Worm (Caenorhabditis elegans) whole organism, L4 larva: ENCODE measurements around the gene ZK546.4.
"Not testable (repeated sequence)": the region's sequence is repeated elsewhere in the genome, so short reads cannot be mapped to it uniquely, and the experiment has no call there.

ENCODE experiments used
- F26F4.8 ChIP-seq: fragments of 200-800 bp; sonication (Bioruptor generic); conservative IDR thresholded peaks from 2 replicates; pipeline ENCODE4 v1.3.6; 2022; ENCODE audit warnings: missing genetic modification characterization, missing compliant biosample characterization
- F44E2.7 ChIP-seq: fragments of 200-800 bp; sonication (Bioruptor generic); IDR thresholded peaks from 2 replicates; pipeline ENCODE4 v2.1.2; 2022; ENCODE audit warnings: missing genetic modification characterization, missing compliant biosample characterization
- F49E8.2 ChIP-seq: sonication (generic microtip); optimal IDR thresholded peaks from 2 replicates; lab custom pipeline; 2016; ENCODE audit warnings: missing compliant biosample characterization, mild to moderate bottlenecking, missing genetic modification characterization, borderline replicate concordance
- T20F7.1 ChIP-seq: fragments of 200-800 bp; sonication (Bioruptor generic); optimal IDR thresholded peaks from 2 replicates; lab custom pipeline; 2018; ENCODE audit warnings: mild to moderate bottlenecking, missing genetic modification characterization, missing compliant biosample characterization
- T26A8.4 ChIP-seq: fragments of 200-800 bp; sonication (Bioruptor generic); IDR thresholded peaks from 2 replicates; pipeline ENCODE4 v1.3.6; 2022; ENCODE audit warnings: missing genetic modification characterization, missing compliant biosample characterization
- Y105C5A.15 ChIP-seq: fragments of 200-800 bp; sonication (Bioruptor generic); IDR thresholded peaks from 2 replicates; pipeline ENCODE4 v1.3.6; 2022; ENCODE audit warnings: missing genetic modification characterization, missing compliant biosample characterization
- Y48G9A.11 ChIP-seq: fragments of 200-800 bp; sonication (Bioruptor generic); IDR thresholded peaks from 2 replicates; pipeline ENCODE4 v1.3.6; 2022; ENCODE audit warnings: missing genetic modification reagents, missing genetic modification characterization, missing compliant biosample characterization
- ama-1 ChIP-seq: fragments of 150-350 bp; optimal IDR thresholded peaks from 2 replicates; lab custom pipeline; 2014; ENCODE audit warnings: inconsistent platforms, mixed read lengths
- arid-1 ChIP-seq: fragments of 200-800 bp; sonication (Bioruptor generic); conservative IDR thresholded peaks from 2 replicates; pipeline ENCODE4 v1.3.6; 2022; ENCODE audit warnings: missing genetic modification reagents, missing genetic modification characterization, missing compliant biosample characterization
- ceh-44 ChIP-seq: fragments of 200-800 bp; sonication (Bioruptor generic); IDR thresholded peaks from 2 replicates; pipeline ENCODE4 v1.3.6; 2022; ENCODE audit warnings: missing genetic modification reagents, missing genetic modification characterization, missing compliant biosample characterization
- ceh-62 ChIP-seq: sonication (generic microtip); optimal IDR thresholded peaks from 2 replicates; lab custom pipeline; 2017; ENCODE audit warnings: missing biosample characterization, missing genetic modification characterization
- cey-2 ChIP-seq: sonication (generic microtip); optimal IDR thresholded peaks from 3 replicates; lab custom pipeline; 2017; ENCODE audit warnings: missing genetic modification characterization, mild to moderate bottlenecking, missing compliant biosample characterization, antibody characterized with exemption, borderline replicate concordance; ENCODE audit not compliant: insufficient read depth
- daf-16 ChIP-seq, 3 experiments: sonication (generic microtip); optimal IDR thresholded peaks; 2 replicates each; lab custom pipeline; 2016 to 2017; ENCODE audit warnings: missing genetic modification characterization in 3 of 3, missing genetic modification reagents in 3 of 3, mild to moderate bottlenecking in 2 of 3, missing compliant biosample characterization in 2 of 3, missing biosample characterization in 1 of 3, moderate library complexity in 1 of 3
- daf-19 ChIP-seq: fragments of 200-800 bp; sonication (Bioruptor generic); conservative IDR thresholded peaks from 2 replicates; pipeline ENCODE4 v1.3.6; 2022; ENCODE audit warnings: missing genetic modification characterization, missing compliant biosample characterization
- daf-8 ChIP-seq: fragments of 200-800 bp; sonication (Bioruptor generic); IDR thresholded peaks from 2 replicates; pipeline ENCODE4 v1.3.6; 2022; ENCODE audit warnings: missing genetic modification characterization, missing compliant biosample characterization
- dmd-8 ChIP-seq: fragments of 200-800 bp; sonication (Bioruptor generic); IDR thresholded peaks from 2 replicates; pipeline ENCODE4 v1.3.6; 2022; ENCODE audit warnings: missing genetic modification characterization, missing compliant biosample characterization
- dmd-9 ChIP-seq: fragments of 200-800 bp; sonication (Bioruptor generic); IDR thresholded peaks from 2 replicates; pipeline ENCODE4 v1.3.6; 2022; ENCODE audit warnings: missing genetic modification reagents, missing genetic modification characterization, missing compliant biosample characterization
- dpl-1 ChIP-seq: fragments of 150-350 bp; optimal IDR thresholded peaks from 2 replicates; lab custom pipeline; 2014; ENCODE audit warnings: missing biosample characterization, missing genetic modification reagents, missing genetic modification characterization
- dve-1 ChIP-seq: sonication (generic microtip); optimal IDR thresholded peaks from 2 replicates; lab custom pipeline; 2017; ENCODE audit warnings: antibody characterized with exemption, mild to moderate bottlenecking, missing genetic modification characterization, missing compliant biosample characterization; ENCODE audit not compliant: insufficient read depth
- fos-1 ChIP-seq: fragments of 150-350 bp; optimal IDR thresholded peaks from 2 replicates; lab custom pipeline; 2014; ENCODE audit warnings: missing biosample characterization, missing genetic modification characterization
- gei-8 ChIP-seq: fragments of 200-800 bp; sonication (Bioruptor generic); optimal IDR thresholded peaks from 2 replicates; lab custom pipeline; 2018; ENCODE audit warnings: mild to moderate bottlenecking, missing genetic modification characterization, missing compliant biosample characterization
- hlh-11 ChIP-seq: fragments of 200-800 bp; sonication (Bioruptor generic); optimal IDR thresholded peaks from 2 replicates; lab custom pipeline; 2018; ENCODE audit warnings: mild to moderate bottlenecking, missing genetic modification characterization, missing compliant biosample characterization
- hmg-1.1 ChIP-seq: fragments of 200-800 bp; sonication (Bioruptor generic); IDR thresholded peaks from 2 replicates; pipeline ENCODE4 v1.3.6; 2022; ENCODE audit warnings: missing genetic modification reagents, missing genetic modification characterization, missing compliant biosample characterization
- lim-7 ChIP-seq: fragments of 200-800 bp; sonication (Bioruptor generic); IDR thresholded peaks from 2 replicates; pipeline ENCODE4 v1.3.6; 2022; ENCODE audit warnings: missing genetic modification characterization, missing compliant biosample characterization
- lin-1 ChIP-seq: fragments of 200-800 bp; sonication (Bioruptor generic); IDR thresholded peaks from 2 replicates; pipeline ENCODE4 v1.3.6; 2022; ENCODE audit warnings: missing genetic modification reagents, missing genetic modification characterization, missing compliant biosample characterization
- lin-29 ChIP-seq: fragments of 200-800 bp; sonication (Bioruptor generic); IDR thresholded peaks from 2 replicates; pipeline ENCODE4 v1.3.6; 2022; ENCODE audit warnings: missing genetic modification reagents, missing genetic modification characterization, missing compliant biosample characterization
- lin-38 ChIP-seq: fragments of 200-800 bp; sonication (Bioruptor generic); IDR thresholded peaks from 2 replicates; pipeline ENCODE4 v1.3.6; 2022; ENCODE audit warnings: missing genetic modification reagents, missing genetic modification characterization, missing compliant biosample characterization
- lir-3 ChIP-seq: sonication (generic microtip); optimal IDR thresholded peaks from 2 replicates; lab custom pipeline; 2016; ENCODE audit warnings: mild to moderate bottlenecking, missing genetic modification characterization, missing compliant biosample characterization
- madf-5 ChIP-seq, 2 experiments: fragments of 200-800 bp; sonication (Bioruptor generic); IDR thresholded peaks; 2 replicates each; pipeline ENCODE4 v1.3.6; 2022; ENCODE audit warnings: missing compliant biosample characterization in 2 of 2, missing genetic modification characterization in 2 of 2
- mdl-1 ChIP-seq, 2 experiments: fragments of 150-350 bp in 1 of 2; sonication (generic microtip) in 1 of 2; optimal IDR thresholded peaks; 2 replicates each; lab custom pipeline; 2014 to 2017; ENCODE audit warnings: missing biosample characterization in 2 of 2, missing genetic modification characterization in 2 of 2
- mdt-29 ChIP-seq: fragments of 200-800 bp; sonication (Bioruptor generic); IDR thresholded peaks from 2 replicates; pipeline ENCODE4 v1.3.6; 2022; ENCODE audit warnings: missing genetic modification reagents, missing genetic modification characterization, missing compliant biosample characterization
- mes-2 ChIP-seq: sonication (generic microtip); optimal IDR thresholded peaks from 2 replicates; lab custom pipeline; 2016; ENCODE audit warnings: missing genotype, mild to moderate bottlenecking, missing genetic modification characterization, missing compliant biosample characterization; ENCODE audit not compliant: poor library complexity, severe bottlenecking
- mxl-2 ChIP-seq: fragments of 200-800 bp; sonication (Bioruptor generic); conservative IDR thresholded peaks from 2 replicates; pipeline ENCODE4 v1.3.6; 2022; ENCODE audit warnings: missing genetic modification reagents, missing genetic modification characterization, missing compliant biosample characterization
- nhr-10 ChIP-seq: fragments of 150-350 bp; optimal IDR thresholded peaks from 2 replicates; lab custom pipeline; 2014; ENCODE audit warnings: missing biosample characterization, missing genetic modification characterization
- nhr-102 ChIP-seq: sonication (generic microtip); optimal IDR thresholded peaks from 2 replicates; lab custom pipeline; 2016; ENCODE audit warnings: mild to moderate bottlenecking, missing genetic modification characterization, moderate library complexity, missing compliant biosample characterization
- nhr-28 ChIP-seq: fragments of 150-350 bp; optimal IDR thresholded peaks from 2 replicates; lab custom pipeline; 2014; ENCODE audit warnings: missing biosample characterization, missing genetic modification characterization
- nhr-42 ChIP-seq: fragments of 200-800 bp; sonication (Bioruptor generic); IDR thresholded peaks from 2 replicates; pipeline ENCODE4 v1.3.6; 2022; ENCODE audit warnings: missing genetic modification characterization, missing compliant biosample characterization
- nhr-77 ChIP-seq: fragments of 150-350 bp; optimal IDR thresholded peaks from 2 replicates; lab custom pipeline; 2014; ENCODE audit warnings: missing biosample characterization, missing genetic modification characterization
- pha-4 ChIP-seq, 2 experiments: fragments of 150-350 bp in 1 of 2; fragments of 200-800 bp in 1 of 2; sonication (Bioruptor generic) in 1 of 2; IDR thresholded peaks in 1 of 2; optimal IDR thresholded peaks in 1 of 2; 2 replicates each; pipeline versions ENCODE4 v1.3.6 to Lab custom; 2014 to 2022; ENCODE audit warnings: missing genetic modification characterization in 2 of 2, missing genetic modification reagents in 2 of 2, missing biosample characterization in 1 of 2, missing compliant biosample characterization in 1 of 2
- sdz-12 ChIP-seq: fragments of 200-800 bp; sonication (Bioruptor generic); optimal IDR thresholded peaks from 2 replicates; lab custom pipeline; 2018; ENCODE audit warnings: mild to moderate bottlenecking, missing genetic modification characterization, missing compliant biosample characterization
- snpc-4 ChIP-seq: fragments of 150-350 bp; optimal IDR thresholded peaks from 2 replicates; lab custom pipeline; 2014; ENCODE audit warnings: missing biosample characterization, missing genetic modification characterization
- tra-1 ChIP-seq: fragments of 200-800 bp; sonication (Bioruptor generic); IDR thresholded peaks from 2 replicates; pipeline ENCODE4 v1.3.6; 2022; ENCODE audit warnings: missing genetic modification reagents, missing genetic modification characterization, missing compliant biosample characterization
- unc-62 ChIP-seq, 3 experiments: fragments of 150-350 bp in 1 of 3; sonication (generic microtip); optimal IDR thresholded peaks in 2 of 3; peaks in 1 of 3; 1 replicate in 1 of 3; 2 replicates in 2 of 3; lab custom pipeline; 2014 to 2017; ENCODE audit warnings: missing biosample characterization in 3 of 3, missing genetic modification characterization in 3 of 3, missing genetic modification reagents in 3 of 3, missing genotype in 1 of 3
- vab-7 ChIP-seq: fragments of 200-800 bp; sonication (Bioruptor generic); IDR thresholded peaks from 2 replicates; pipeline ENCODE4 v1.3.6; 2022; ENCODE audit warnings: missing genetic modification reagents, missing genetic modification characterization, missing compliant biosample characterization
- zfp-3 ChIP-seq: fragments of 200-800 bp; sonication (Bioruptor generic); conservative IDR thresholded peaks from 2 replicates; pipeline ENCODE4 v1.3.6; 2022; ENCODE audit warnings: missing genetic modification reagents, missing genetic modification characterization, missing compliant biosample characterization
- zip-11 ChIP-seq: fragments of 200-800 bp; sonication (Bioruptor generic); IDR thresholded peaks from 2 replicates; pipeline ENCODE4 v1.3.6; 2022; ENCODE audit warnings: missing genetic modification characterization, missing compliant biosample characterization
- ztf-7 ChIP-seq: fragments of 150-350 bp; optimal IDR thresholded peaks from 2 replicates; lab custom pipeline; 2014; ENCODE audit warnings: missing biosample characterization, missing genetic modification characterization

Gene ZK546.4

ce11 chrII:4925198-4925764 lies 12.6 kb upstream of the ZK546.4 start, which contains the start of gene aagr-2 (continued):
- peak; percentile 85 for TF ChIP-seq dve-1 (tag; lab: Kevin White, UChicago)
- TF ChIP-seq lin-29: no peak
- TF ChIP-seq nhr-77: peak; percentile 51
- TF ChIP-seq arid-1 (GFP tag; lab: Robert Waterston, UW): no peak
- TF ChIP-seq dpl-1 (GFP tag; lab: Kevin White, UChicago): no peak
- TF ChIP-seq snpc-4: no peak
- TF ChIP-seq dmd-8: no peak
- TF ChIP-seq mdt-29 (GFP tag; lab: Robert Waterston, UW): peak; percentile 82
- no peak for TF ChIP-seq hmg-1.1 (GFP tag; lab: Robert Waterston, UW)
- TF ChIP-seq fos-1 (tag; lab: Kevin White, UChicago): no peak
- TF ChIP-seq daf-19: no peak
- TF ChIP-seq zfp-3 (GFP tag; lab: Robert Waterston, UW): 0 out of 2 replicates have a peak, but pooled peaks have one; percentile 37
- TF ChIP-seq vab-7 (GFP tag; lab: Robert Waterston, UW): no peak
- peak in 1 of 2 experiments; percentile 29 for TF ChIP-seq unc-62 (GFP tag; optimal IDR thresholded peaks at IDR 0.05 in 1 of 2; lab: Kevin White, UChicago)
- TF ChIP-seq unc-62 (tag; optimal IDR thresholded peaks at IDR 0.05; lab: Kevin White, UChicago): no peak
- TF ChIP-seq lin-1 (GFP tag; lab: Robert Waterston, UW): peak; percentile 54
- TF ChIP-seq ceh-62 (tag; lab: Kevin White, UChicago): no peak
- TF ChIP-seq ztf-7 (tag; lab: Kevin White, UChicago): no peak
- no peak for TF ChIP-seq lir-3 (tag; lab: Kevin White, UChicago)
- no peak for TF ChIP-seq sdz-12 (GFP tag; lab: Kevin White, UChicago)
- peak; percentile 37 for TF ChIP-seq mes-2
- no peak for TF ChIP-seq nhr-42 (GFP tag; lab: Robert Waterston, UW)
- no peak for TF ChIP-seq daf-8 (GFP tag; lab: Robert Waterston, UW)
- TF ChIP-seq Y48G9A.11 (GFP tag; lab: Robert Waterston, UW): no peak
- TF ChIP-seq hlh-11 (tag; lab: Kevin White, UChicago): peak; percentile 92
- TF ChIP-seq mdl-1 (tag; optimal IDR thresholded peaks at IDR 0.05; lab: Kevin White, UChicago): peak; percentile 0 to 86
- TF ChIP-seq ama-1 (lab: Kevin White, UChicago): no peak
- peak; percentile 46 for TF ChIP-seq nhr-102 (tag; lab: Kevin White, UChicago)
- peak in 1 of 2 experiments; percentile 2 for TF ChIP-seq daf-16 (GFP tag; optimal IDR thresholded peaks at IDR 0.05; lab: Kevin White, UChicago)
- TF ChIP-seq daf-16 (tag; optimal IDR thresholded peaks at IDR 0.05; lab: Kevin White, UChicago): peak; percentile 94
- TF ChIP-seq nhr-28: peak; percentile 99
- no peak for TF ChIP-seq nhr-10 (tag; lab: Kevin White, UChicago)
- no peak for TF ChIP-seq madf-5 (GFP tag; IDR thresholded peaks at IDR 0.05; lab: Robert Waterston, UW)
- peak; percentile 33 for TF ChIP-seq T20F7.1 (GFP tag; lab: Kevin White, UChicago)
- TF ChIP-seq cey-2 (tag; lab: Kevin White, UChicago): no peak
- no peak for TF ChIP-seq gei-8
- no peak for TF ChIP-seq F49E8.2 (tag; lab: Kevin White, UChicago)
- TF ChIP-seq, all 104 proteins: peak for 25

DNA sequence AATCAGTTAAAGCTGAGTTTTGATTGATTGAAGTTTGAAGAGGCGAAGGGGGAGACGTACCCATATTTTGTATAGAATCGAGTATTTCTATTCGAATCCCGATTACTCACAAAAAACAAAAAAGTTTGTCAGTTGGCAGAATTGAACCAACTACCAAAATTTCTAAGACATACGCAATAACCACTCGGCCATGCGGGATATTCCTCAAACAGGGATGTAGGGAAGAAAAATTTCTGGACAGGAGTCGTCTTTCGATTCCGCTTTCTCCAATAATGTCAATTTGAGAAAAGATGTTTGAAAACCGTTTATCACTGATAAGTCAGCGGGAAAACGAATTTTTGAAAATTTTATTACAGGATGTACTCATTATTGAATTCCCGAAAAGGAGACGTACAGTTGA lies 9.5 kb upstream of the ZK546.4 start:
- TF ChIP-seq lin-38 (GFP tag; lab: Robert Waterston, UW) (peak; percentile 81), lin-29 (0 out of 2 replicates have a peak, but pooled peaks have one; percentile 15), pha-4 (GFP tag; IDR thresholded peaks at IDR 0.05; lab: Robert Waterston, UW) (peak; percentile 79; the same call in 1 of the 2 replicates), arid-1 (GFP tag; lab: Robert Waterston, UW) (peak; percentile 92), mxl-2 (peak; percentile 70), lin-1 (GFP tag; lab: Robert Waterston, UW) (peak; percentile 70), vab-7 (GFP tag; lab: Robert Waterston, UW) (peak; percentile 82), dmd-9 (0 out of 2 replicates have a peak, but pooled peaks have one; percentile 60), F26F4.8 (GFP tag; lab: Robert Waterston, UW) (peak; percentile 87), F44E2.7 (GFP tag; lab: Robert Waterston, UW) (peak; percentile 50; the same call in 1 of the 2 replicates), lim-7 (peak; percentile 93), Y48G9A.11 (GFP tag; lab: Robert Waterston, UW) (peak; percentile 38; the same call in 1 of the 2 replicates), ceh-44 (GFP tag; lab: Robert Waterston, UW) (peak; percentile 76), Y105C5A.15 (GFP tag; lab: Robert Waterston, UW) (peak; percentile 87; the same call in 1 of the 2 replicates), tra-1 (GFP tag; lab: Robert Waterston, UW) (peak; percentile 88), zip-11 (GFP tag; lab: Robert Waterston, UW) (0 out of 2 replicates have a peak, but pooled peaks have one; percentile 18), T26A8.4 (GFP tag; lab: Robert Waterston, UW) (peak; percentile 73)
- not testable (repeated sequence) for TF ChIP-seq pha-4 (tag; optimal IDR thresholded peaks at IDR 0.05; lab: Kevin White, UChicago)
